Fruit fly (Drosophila melanogaster) whole organism, embryonic: ENCODE measurements around the gene Pfdn2.

Source experiments
- CG11085 ChIP-seq: fragments of 200-800 bp; sonication (Bioruptor generic); IDR thresholded peaks from 2 replicates; pipeline ENCODE4 v1.3.6; 2022; ENCODE audit warnings: missing biosample characterization, missing genetic modification characterization
- CG13624 ChIP-seq: fragments of 200-800 bp; sonication (Bioruptor generic); optimal IDR thresholded peaks from 2 replicates; lab custom pipeline; 2016; ENCODE audit warnings: missing biosample characterization, missing genetic modification characterization
- CG14965 ChIP-seq: fragments of 200-800 bp; sonication (Bioruptor generic); optimal IDR thresholded peaks from 2 replicates; lab custom pipeline; 2016; ENCODE audit warnings: missing biosample characterization, missing genetic modification characterization, borderline replicate concordance
- CG1529 ChIP-seq: fragments of 200-800 bp; sonication (Bioruptor generic); optimal IDR thresholded peaks from 3 replicates; lab custom pipeline; 2018; ENCODE audit warnings: missing biosample characterization, missing genetic modification characterization
- CG15514 ChIP-seq: fragments of 200-800 bp; sonication (Bioruptor generic); optimal IDR thresholded peaks from 3 replicates; lab custom pipeline; 2017; ENCODE audit warnings: missing biosample characterization, missing genetic modification characterization, mild to moderate bottlenecking, moderate library complexity, missing genetic modification reagents
- CG17328 ChIP-seq: fragments of 200-800 bp; sonication (Bioruptor generic); IDR thresholded peaks from 2 replicates; pipeline ENCODE4 v1.3.6; 2022; ENCODE audit warnings: missing biosample characterization, missing genetic modification characterization
- CG17568 ChIP-seq: fragments of 200-800 bp; sonication (Bioruptor generic); optimal IDR thresholded peaks from 2 replicates; lab custom pipeline; 2018; ENCODE audit warnings: missing biosample characterization, mild to moderate bottlenecking, missing genetic modification characterization, moderate library complexity
- CG3281 ChIP-seq: fragments of 200-800 bp; sonication (Bioruptor generic); optimal IDR thresholded peaks from 3 replicates; lab custom pipeline; 2017; ENCODE audit warnings: missing biosample characterization, mild to moderate bottlenecking, missing genetic modification characterization
- CG3995 ChIP-seq: fragments of 200-800 bp; sonication (Bioruptor generic); optimal IDR thresholded peaks from 3 replicates; lab custom pipeline; 2016; ENCODE audit warnings: missing biosample characterization, missing genetic modification characterization
- CG4282 ChIP-seq: fragments of 200-800 bp; sonication (Bioruptor generic); optimal IDR thresholded peaks from 2 replicates; lab custom pipeline; 2016; ENCODE audit warnings: missing biosample characterization, missing genetic modification characterization
- CG4360 ChIP-seq: fragments of 200-800 bp; sonication (Bioruptor generic); IDR thresholded peaks from 2 replicates; pipeline ENCODE4 v1.3.6; 2022; ENCODE audit warnings: missing biosample characterization, missing genetic modification characterization
- CG5953 ChIP-seq: fragments of 200-800 bp; sonication (Bioruptor generic); IDR thresholded peaks from 2 replicates; pipeline ENCODE4 v1.3.6; 2022; ENCODE audit warnings: missing biosample characterization, missing genetic modification characterization
- CG6854 ChIP-seq: fragments of 200-800 bp; sonication (Bioruptor generic); optimal IDR thresholded peaks from 3 replicates; lab custom pipeline; 2017; ENCODE audit warnings: missing biosample characterization, mild to moderate bottlenecking, missing genetic modification characterization
- CG8089 ChIP-seq: fragments of 200-800 bp; sonication (Bioruptor generic); optimal IDR thresholded peaks from 3 replicates; lab custom pipeline; 2016; ENCODE audit warnings: missing biosample characterization, missing genetic modification characterization
- CG9215 ChIP-seq: fragments of 200-800 bp; sonication (Bioruptor generic); IDR thresholded peaks from 2 replicates; pipeline ENCODE4 v1.3.6; 2022; ENCODE audit warnings: missing biosample characterization, missing genetic modification characterization
- D19B ChIP-seq: fragments of 200-800 bp; sonication (Bioruptor generic); optimal IDR thresholded peaks from 2 replicates; lab custom pipeline; 2017; ENCODE audit warnings: missing biosample characterization, mild to moderate bottlenecking, missing genetic modification characterization
- Dbx ChIP-seq: fragments of 200-800 bp; sonication (Bioruptor generic); IDR thresholded peaks from 3 replicates; pipeline ENCODE4 v1.3.6; 2022; ENCODE audit warnings: missing biosample characterization, missing genetic modification characterization
- Deaf1 ChIP-seq: fragments of 200-800 bp; optimal IDR thresholded peaks from 3 replicates; lab custom pipeline; 2019; ENCODE audit warnings: missing biosample characterization, mild to moderate bottlenecking, missing genetic modification characterization, moderate library complexity
- Dek ChIP-seq: fragments of 200-800 bp; sonication (Bioruptor generic); optimal IDR thresholded peaks from 3 replicates; lab custom pipeline; 2019; ENCODE audit warnings: missing biosample characterization, mild to moderate bottlenecking, missing genetic modification characterization, moderate library complexity
- Dp ChIP-seq: fragments of 200-800 bp; sonication (Bioruptor generic); optimal IDR thresholded peaks from 2 replicates; lab custom pipeline; 2018; ENCODE audit warnings: missing biosample characterization, mild to moderate bottlenecking, missing genetic modification characterization, moderate library complexity
- ERR ChIP-seq: fragments of 200-800 bp; sonication (Bioruptor generic); optimal IDR thresholded peaks from 2 replicates; lab custom pipeline; 2016; ENCODE audit warnings: missing biosample characterization, missing genetic modification characterization
- Fer3 ChIP-seq: fragments of 200-800 bp; sonication (Bioruptor generic); optimal IDR thresholded peaks from 2 replicates; lab custom pipeline; 2018; ENCODE audit warnings: missing biosample characterization, mild to moderate bottlenecking, missing genetic modification characterization, moderate library complexity
- Hey ChIP-seq: fragments of 200-800 bp; sonication (Bioruptor generic); optimal IDR thresholded peaks from 3 replicates; lab custom pipeline; 2018; ENCODE audit warnings: missing biosample characterization, mild to moderate bottlenecking, missing genetic modification characterization
- HmgZ ChIP-seq: fragments of 200-800 bp; sonication (Bioruptor generic); optimal IDR thresholded peaks from 2 replicates; lab custom pipeline; 2018; ENCODE audit warnings: missing biosample characterization, mild to moderate bottlenecking, missing genetic modification characterization
- Hmr ChIP-seq: fragments of 200-800 bp; sonication (Bioruptor generic); optimal IDR thresholded peaks from 3 replicates; lab custom pipeline; 2017; ENCODE audit warnings: mild to moderate bottlenecking, missing biosample characterization, missing genetic modification reagents, missing genetic modification characterization
- Hr51 ChIP-seq, 2 experiments: fragments of 200-800 bp; sonication (Bioruptor generic); optimal IDR thresholded peaks; 2 replicates in 1 of 2; 3 replicates in 1 of 2; lab custom pipeline; 2016 to 2018; ENCODE audit warnings: missing biosample characterization in 2 of 2, missing genetic modification characterization in 2 of 2, mild to moderate bottlenecking in 1 of 2, moderate library complexity in 1 of 2
- Hsf ChIP-seq: fragments of 200-800 bp; sonication (Bioruptor generic); optimal IDR thresholded peaks from 3 replicates; lab custom pipeline; 2016; ENCODE audit warnings: missing biosample characterization, missing genetic modification characterization
- Mes4 ChIP-seq: fragments of 200-800 bp; sonication (Bioruptor generic); optimal IDR thresholded peaks from 2 replicates; lab custom pipeline; 2016; ENCODE audit warnings: missing biosample characterization, missing genetic modification characterization
- NfI ChIP-seq: fragments of 200-800 bp; sonication (Bioruptor generic); optimal IDR thresholded peaks from 3 replicates; lab custom pipeline; 2018; ENCODE audit warnings: missing biosample characterization, mild to moderate bottlenecking, missing genetic modification characterization, moderate library complexity
- PHDP ChIP-seq: fragments of 200-800 bp; sonication (Bioruptor generic); optimal IDR thresholded peaks from 3 replicates; lab custom pipeline; 2018; ENCODE audit warnings: missing biosample characterization, mild to moderate bottlenecking, missing genetic modification characterization, moderate library complexity
- Ravus ChIP-seq: fragments of 200-800 bp; sonication (Bioruptor generic); IDR thresholded peaks from 2 replicates; pipeline ENCODE4 v1.3.6; 2022; ENCODE audit warnings: missing biosample characterization, missing genetic modification characterization
- Rfx ChIP-seq: fragments of 200-800 bp; sonication (Bioruptor generic); IDR thresholded peaks from 2 replicates; pipeline ENCODE4 v1.3.6; 2022; ENCODE audit warnings: missing biosample characterization, missing genetic modification characterization
- Sry-δ ChIP-seq: fragments of 200-800 bp; sonication (Bioruptor generic); optimal IDR thresholded peaks from 2 replicates; lab custom pipeline; 2016; ENCODE audit warnings: missing biosample characterization, missing genetic modification characterization
- Xbp1 ChIP-seq: fragments of 200-800 bp; sonication (Bioruptor generic); optimal IDR thresholded peaks from 3 replicates; lab custom pipeline; 2016; ENCODE audit warnings: missing biosample characterization, mild to moderate bottlenecking, missing genetic modification characterization
- YL-1 ChIP-seq: fragments of 200-800 bp; sonication (Bioruptor generic); optimal IDR thresholded peaks from 3 replicates; lab custom pipeline; 2017; ENCODE audit warnings: missing biosample characterization, mild to moderate bottlenecking, missing genetic modification characterization
- amos ChIP-seq: fragments of 200-800 bp; sonication (Bioruptor generic); IDR thresholded peaks from 2 replicates; pipeline ENCODE4 v1.3.6; 2022; ENCODE audit warnings: missing biosample characterization, missing genetic modification characterization; ENCODE audit not compliant: partially characterized antibody
- bsh ChIP-seq, 2 experiments: fragments of 200-800 bp; sonication (Bioruptor generic); optimal IDR thresholded peaks; 2 replicates each; lab custom pipeline; 2017 to 2018; ENCODE audit warnings: mild to moderate bottlenecking in 2 of 2, missing biosample characterization in 2 of 2, missing genetic modification characterization in 2 of 2, moderate library complexity in 1 of 2
- dm ChIP-seq: fragments of 200-800 bp; sonication (Bioruptor generic); optimal IDR thresholded peaks from 3 replicates; lab custom pipeline; 2016; ENCODE audit warnings: missing biosample characterization, missing genetic modification characterization
- fu2 ChIP-seq: fragments of 200-800 bp; sonication (Bioruptor generic); optimal IDR thresholded peaks from 2 replicates; lab custom pipeline; 2016; ENCODE audit warnings: missing biosample characterization, missing genetic modification characterization
- hbn ChIP-seq: fragments of 200-800 bp; sonication (Bioruptor generic); IDR thresholded peaks from 2 replicates; pipeline ENCODE4 v1.3.6; 2022; ENCODE audit warnings: missing biosample characterization, missing genetic modification characterization; ENCODE audit not compliant: partially characterized antibody
- jumu ChIP-seq: fragments of 200-800 bp; sonication (Bioruptor generic); optimal IDR thresholded peaks from 3 replicates; lab custom pipeline; 2016; ENCODE audit warnings: missing biosample characterization, missing genetic modification characterization
- peb ChIP-seq: fragments of 200-800 bp; sonication (Bioruptor generic); IDR thresholded peaks from 2 replicates; pipeline ENCODE4 v1.3.6; 2022; ENCODE audit warnings: missing biosample characterization, missing genetic modification characterization
- pho ChIP-seq: fragments of 200-800 bp; sonication (Bioruptor generic); optimal IDR thresholded peaks from 2 replicates; lab custom pipeline; 2016; ENCODE audit warnings: missing biosample characterization, missing genetic modification characterization
- pita ChIP-seq: fragments of 200-800 bp; sonication (Bioruptor generic); optimal IDR thresholded peaks from 2 replicates; lab custom pipeline; 2017; ENCODE audit warnings: missing biosample characterization, mild to moderate bottlenecking, missing genetic modification characterization
- pzg ChIP-seq: fragments of 200-800 bp; sonication (Bioruptor generic); optimal IDR thresholded peaks from 3 replicates; lab custom pipeline; 2018; ENCODE audit warnings: missing biosample characterization, mild to moderate bottlenecking, missing genetic modification characterization, moderate library complexity
- ranshi ChIP-seq: fragments of 200-800 bp; sonication (Bioruptor generic); IDR thresholded peaks from 2 replicates; pipeline ENCODE4 v1.3.6; 2022; ENCODE audit warnings: missing biosample characterization, missing genetic modification characterization
- ro ChIP-seq: fragments of 200-800 bp; sonication (Bioruptor generic); IDR thresholded peaks from 2 replicates; pipeline ENCODE4 v1.3.6; 2022; ENCODE audit warnings: missing biosample characterization, missing genetic modification characterization
- twi ChIP-seq: fragments of 200-800 bp; optimal IDR thresholded peaks from 2 replicates; lab custom pipeline; 2019; ENCODE audit warnings: missing biosample characterization, mild to moderate bottlenecking, missing genetic modification characterization, moderate library complexity
- vnd ChIP-seq: fragments of 200-800 bp; sonication (Bioruptor generic); IDR thresholded peaks from 3 replicates; pipeline ENCODE4 v1.3.6; 2022; ENCODE audit warnings: missing biosample characterization, missing genetic modification characterization; ENCODE audit not compliant: partially characterized antibody
- zfh2 ChIP-seq: fragments of 200-800 bp; sonication (Bioruptor generic); optimal IDR thresholded peaks from 2 replicates; lab custom pipeline; 2016; ENCODE audit warnings: missing biosample characterization, missing genetic modification characterization

Pfdn2 gene

dm6 chr3L:11062441-11062840, 11.7 kb downstream of the Pfdn2 start, which contains the start of gene CG32069 (continued):
- TF ChIP-seq jumu (GFP tag; lab: Kevin White, UChicago) (no peak), YL-1 (peak; percentile 11), Dp (GFP tag; lab: Kevin White, UChicago) (peak; percentile 84), HmgZ (tag; lab: Kevin White, UChicago) (peak; percentile 0), CG15514 (GFP tag; lab: Kevin White, UChicago) (peak; percentile 36), pzg (GFP tag; lab: Kevin White, UChicago) (peak; percentile 53), NfI (no peak), CG1529 (GFP tag; lab: Kevin White, UChicago) (no peak), Xbp1 (GFP tag; lab: Kevin White, UChicago) (peak; percentile 16)

- TF ChIP-seq Hr51 (GFP tag; optimal IDR thresholded peaks at IDR 0.05; lab: Kevin White, UChicago) (peak; percentile 5 to 88), zfh2 (no peak), Hsf (GFP tag; lab: Kevin White, UChicago) (peak; percentile 75), amos (GFP tag; lab: Robert Waterston, UW) (no peak), CG13624 (GFP tag; lab: Kevin White, UChicago) (peak; percentile 57), Ravus (no peak), vnd (GFP tag; lab: Robert Waterston, UW) (no peak), PHDP (tag; lab: Kevin White, UChicago) (peak; percentile 89), CG17568 (GFP tag; lab: Kevin White, UChicago) (peak; percentile 78), Dbx (GFP tag; lab: Robert Waterston, UW) (peak; percentile 63; the same call in 2 of the 3 replicates), Dek (peak; percentile 73), pita (GFP tag; lab: Kevin White, UChicago) (no peak), Hmr (peak; percentile 82), hbn (GFP tag; lab: Robert Waterston, UW) (no peak), ranshi (GFP tag; lab: Robert Waterston, UW) (peak; percentile 65; the same call in 1 of the 2 replicates), pho (GFP tag; lab: Kevin White, UChicago) (peak; percentile 29), fu2 (GFP tag; lab: Kevin White, UChicago) (no peak), CG3995 (GFP tag; lab: Kevin White, UChicago) (no peak), Mes4 (peak; percentile 20), bsh (GFP tag; optimal IDR thresholded peaks at IDR 0.05; lab: Kevin White, UChicago) (peak; percentile 54 to 80), D19B (GFP tag; lab: Kevin White, UChicago) (peak; percentile 98), ERR (no peak), dm (GFP tag; lab: Kevin White, UChicago) (no peak), Sry-δ (GFP tag; lab: Kevin White, UChicago) (peak; percentile 2), Deaf1 (tag; lab: Kevin White, UChicago) (peak; percentile 66), ro (no peak), CG4282 (no peak), CG8089 (GFP tag; lab: Kevin White, UChicago) (no peak), CG4360 (GFP tag; lab: Robert Waterston, UW) (no peak), CG6854 (peak; percentile 80), CG11085 (no peak), CG5953 (no peak), CG3281 (peak; percentile 86), CG9215 (GFP tag; lab: Robert Waterston, UW) (no peak), twi (tag; lab: Kevin White, UChicago) (peak; percentile 51), Rfx (GFP tag; lab: Robert Waterston, UW) (peak; percentile 79), Fer3 (tag; lab: Kevin White, UChicago) (peak; percentile 80), peb (GFP tag; lab: Robert Waterston, UW) (0 out of 2 replicates have a peak, but pooled peaks have one; percentile 20), Hey (tag; lab: Kevin White, UChicago) (no peak), CG14965 (GFP tag; lab: Kevin White, UChicago) (no peak), CG17328 (peak; percentile 75)
Measured at dm6 chr3L:11061200-11061599, 13.0 kb downstream of the Pfdn2 start, which contains the start of the genes CG6321 and Blos2. CG6321 (minus strand) TSS chr3L:11061224. Blos2 (plus strand) TSS chr3L:11061571.
